Worm (Caenorhabditis elegans) whole organism, L1 larva: Measurements from ENCODE around the gene K03B8.8.

ENCODE experiments used
- ama-1 ChIP-seq: fragments of 150-350 bp; optimal IDR thresholded peaks from 2 replicates; lab custom pipeline; 2014
- ceh-90 ChIP-seq: sonication (generic microtip); optimal IDR thresholded peaks from 2 replicates; lab custom pipeline; 2016; ENCODE audit warnings: missing genetic modification characterization, missing compliant biosample characterization
- egl-27 ChIP-seq, 2 experiments: fragments of 150-350 bp in 1 of 2; sonication (generic microtip); optimal IDR thresholded peaks; 3 replicates each; lab custom pipeline; 2017 to 2018; ENCODE audit warnings: missing biosample characterization in 2 of 2, missing genetic modification characterization in 2 of 2, missing genetic modification reagents in 2 of 2
- isw-1 ChIP-seq: fragments of 200-800 bp; sonication (Bioruptor generic); IDR thresholded peaks from 2 replicates; pipeline ENCODE4 v1.3.6; 2022; ENCODE audit warnings: missing genetic modification characterization, missing compliant biosample characterization
- lin-13 ChIP-seq: fragments of 150-350 bp; optimal IDR thresholded peaks from 2 replicates; lab custom pipeline; 2014; ENCODE audit warnings: missing biosample characterization, missing genetic modification reagents, missing genetic modification characterization
- lin-35 ChIP-seq, 2 experiments: fragments of 150-350 bp; optimal IDR thresholded peaks; 2 replicates each; lab custom pipeline; 2014; ENCODE audit warnings: missing biosample characterization in 2 of 2, missing genetic modification characterization in 2 of 2, missing genetic modification reagents in 2 of 2
- lir-3 ChIP-seq: sonication (generic microtip); optimal IDR thresholded peaks from 2 replicates; lab custom pipeline; 2016; ENCODE audit warnings: mild to moderate bottlenecking, missing genetic modification characterization, moderate library complexity, missing compliant biosample characterization; ENCODE audit not compliant: poor library complexity
- lsy-2 ChIP-seq, 2 experiments: fragments of 150-350 bp; optimal IDR thresholded peaks; 2 replicates each; lab custom pipeline; 2014; ENCODE audit warnings: missing biosample characterization in 2 of 2, missing genetic modification characterization in 2 of 2
- nhr-12 ChIP-seq: sonication (generic microtip); optimal IDR thresholded peaks from 2 replicates; lab custom pipeline; 2017; ENCODE audit warnings: missing biosample characterization, missing genetic modification characterization
- nhr-19 ChIP-seq: fragments of 200-800 bp; sonication (Bioruptor generic); conservative IDR thresholded peaks from 2 replicates; pipeline ENCODE4 v1.3.6; 2022; ENCODE audit warnings: missing genetic modification characterization, missing compliant biosample characterization
- pqm-1 ChIP-seq: sonication (generic microtip); optimal IDR thresholded peaks from 3 replicates; lab custom pipeline; 2017; ENCODE audit warnings: missing biosample characterization, missing genetic modification characterization
- unc-62 ChIP-seq: fragments of 150-350 bp; optimal IDR thresholded peaks from 2 replicates; lab custom pipeline; 2014; ENCODE audit warnings: missing biosample characterization, missing genetic modification reagents, missing genetic modification characterization

- TF ChIP-seq lin-13 (GFP tag; lab: Kevin White, UChicago) = no peak
- TF ChIP-seq ceh-90 = no peak
- TF ChIP-seq lir-3 = no peak
- TF ChIP-seq egl-27 (tag; optimal IDR thresholded peaks at IDR 0.05; lab: Kevin White, UChicago) = no peak
- TF ChIP-seq nhr-12 (tag; lab: Kevin White, UChicago) = no peak
- TF ChIP-seq nhr-19 = no peak
- no peak for TF ChIP-seq lsy-2 (tag; optimal IDR thresholded peaks at IDR 0.05; lab: Kevin White, UChicago)
- no peak for TF ChIP-seq pqm-1
- no peak for TF ChIP-seq unc-62 (GFP tag; lab: Kevin White, UChicago)
- no peak for TF ChIP-seq lin-35 (GFP tag; optimal IDR thresholded peaks at IDR 0.05; lab: Kevin White, UChicago)
- no peak for TF ChIP-seq isw-1
- TF ChIP-seq ama-1 (lab: Kevin White, UChicago) = no peak
Observed at ce11 chrV:11407251-11407650, 3.6 kb downstream of the K03B8.8 start, which contains the start of gene K03B8.6.
